5 worm cellular contexts compared by ENCODE assay signal in genomic region chrIV:17238951-17239350, ce11.
A peak's percentile ranks its signal among the peaks of the same experiment; 100 is the strongest.
TF ChIP-seq lines count a peak whose summit lies in the region.

No protein-coding gene starts in this region.

TF ChIP-seq in whole organism, L1 larva, 84 proteins besides CTCF, POLR2A, EP300 and RAD21:
- TF ChIP-seq fkh-10 (GFP tag; optimal IDR thresholded peaks at IDR 0.05; lab: Kevin White, UChicago) (peak; percentile 90), pax-3 (tag; optimal IDR thresholded peaks at IDR 0.05; lab: Kevin White, UChicago) (no peak), nhr-47 (tag; optimal IDR thresholded peaks at IDR 0.05; lab: Kevin White, UChicago) (no peak), unc-30 (tag; optimal IDR thresholded peaks at IDR 0.05; lab: Kevin White, UChicago) (no peak), xbp-1 (tag; optimal IDR thresholded peaks at IDR 0.05; lab: Kevin White, UChicago) (no peak), aha-1 (tag; optimal IDR thresholded peaks at IDR 0.05; lab: Kevin White, UChicago) (no peak), isw-1 (GFP tag; IDR thresholded peaks at IDR 0.05; lab: Robert Waterston, UW) (no peak)

TF ChIP-seq in whole organism, L3 larva, 47 proteins besides CTCF, POLR2A, EP300 and RAD21:
- peak; percentile 61 for TF ChIP-seq fkh-10 (GFP tag; optimal IDR thresholded peaks at IDR 0.05; lab: Kevin White, UChicago)
- no peak for TF ChIP-seq R02D3.7 (tag; optimal IDR thresholded peaks at IDR 0.05; lab: Kevin White, UChicago)

TF ChIP-seq in whole organism, L4 larva, 104 proteins besides CTCF, POLR2A, EP300 and RAD21:
- TF ChIP-seq sdz-12 (GFP tag; optimal IDR thresholded peaks at IDR 0.05; lab: Kevin White, UChicago) (no peak), dpl-1 (GFP tag; optimal IDR thresholded peaks at IDR 0.05; lab: Kevin White, UChicago) (no peak), ces-1 (GFP tag; optimal IDR thresholded peaks at IDR 0.05; lab: Kevin White, UChicago) (peak; percentile 17)

TF ChIP-seq in whole organism, late embryonic, 69 proteins besides CTCF, POLR2A, EP300 and RAD21:
- peak; percentile 71 for TF ChIP-seq unc-42 (tag; optimal IDR thresholded peaks at IDR 0.05; lab: Kevin White, UChicago)
- TF ChIP-seq ceh-19 (GFP tag; optimal IDR thresholded peaks at IDR 0.05; lab: Kevin White, UChicago), result no peak

TF ChIP-seq in whole organism, mixed stage, embryonic, 35 proteins besides CTCF, POLR2A, EP300 and RAD21:
- TF ChIP-seq ces-1 (GFP tag; optimal IDR thresholded peaks at IDR 0.05; lab: Kevin White, UChicago) (peak; percentile 60), lin-32 (GFP tag; optimal IDR thresholded peaks at IDR 0.05; lab: Kevin White, UChicago) (no peak)
TF ChIP-seq in whole organism, mixed stage, embryonic: peak in this region for 1.

Comparison
In these comparisons a context has a peak if more than half of its experiments do, and no peak if none do; other contexts are left out.
1. Of the 29 proteins assayed by ChIP-seq in both whole organism, L4 larva and whole organism, L1 larva: peak only in whole organism, L4 larva: ces-1; only in whole organism, L1 larva: fkh-10; in both: none; in neither: 27.